Fruit fly (Drosophila melanogaster) whole organism, embryonic: Measurements from ENCODE around the gene CG7320.

Experiments used
- Ada2b ChIP-seq: fragments of 200-800 bp; sonication (Bioruptor generic); IDR thresholded peaks from 2 replicates; pipeline ENCODE4 v1.3.6; 2022; ENCODE audit warnings: missing biosample characterization, missing genetic modification characterization
- Asciz ChIP-seq: fragments of 200-800 bp; sonication (Bioruptor generic); optimal IDR thresholded peaks from 2 replicates; lab custom pipeline; 2017; ENCODE audit warnings: missing biosample characterization, mild to moderate bottlenecking, missing genetic modification characterization, missing genetic modification reagents
- Awh ChIP-seq: fragments of 200-800 bp; sonication (Bioruptor generic); IDR thresholded peaks from 2 replicates; pipeline ENCODE4, ENCODE4 v1.3.6; 2022; ENCODE audit warnings: missing biosample characterization, missing genetic modification characterization
- CG10462 ChIP-seq: fragments of 200-800 bp; sonication (Bioruptor generic); optimal IDR thresholded peaks from 2 replicates; lab custom pipeline; 2016; ENCODE audit warnings: missing biosample characterization, missing genetic modification characterization
- CG11085 ChIP-seq: fragments of 200-800 bp; sonication (Bioruptor generic); IDR thresholded peaks from 2 replicates; pipeline ENCODE4 v1.3.6; 2022; ENCODE audit warnings: missing biosample characterization, missing genetic modification characterization
- CG11398 ChIP-seq: fragments of 200-800 bp; sonication (Bioruptor generic); optimal IDR thresholded peaks from 2 replicates; lab custom pipeline; 2016; ENCODE audit warnings: missing biosample characterization, missing genetic modification characterization
- CG12104 ChIP-seq: fragments of 200-800 bp; sonication (Bioruptor generic); optimal IDR thresholded peaks from 3 replicates; lab custom pipeline; 2016; ENCODE audit warnings: missing biosample characterization, missing genetic modification characterization
- CG12219 ChIP-seq: fragments of 200-800 bp; sonication (Bioruptor generic); optimal IDR thresholded peaks from 3 replicates; lab custom pipeline; 2018; ENCODE audit warnings: missing biosample characterization, mild to moderate bottlenecking, missing genetic modification characterization
- CG12236 ChIP-seq: fragments of 200-800 bp; sonication (Bioruptor generic); optimal IDR thresholded peaks from 2 replicates; lab custom pipeline; 2016; ENCODE audit warnings: missing biosample characterization, missing genetic modification characterization
- CG13424 ChIP-seq: fragments of 200-800 bp; sonication (Bioruptor generic); optimal IDR thresholded peaks from 2 replicates; lab custom pipeline; 2019; ENCODE audit warnings: missing biosample characterization, mild to moderate bottlenecking, missing genetic modification characterization, moderate library complexity
- CG13624 ChIP-seq: fragments of 200-800 bp; sonication (Bioruptor generic); optimal IDR thresholded peaks from 2 replicates; lab custom pipeline; 2016; ENCODE audit warnings: missing biosample characterization, missing genetic modification characterization
- CG13894 ChIP-seq: fragments of 200-800 bp; sonication (Bioruptor generic); optimal IDR thresholded peaks from 3 replicates; lab custom pipeline; 2018; ENCODE audit warnings: missing biosample characterization, mild to moderate bottlenecking, missing genetic modification characterization, moderate library complexity
- CG14014 ChIP-seq: fragments of 200-800 bp; sonication (Bioruptor generic); IDR thresholded peaks from 2 replicates; pipeline ENCODE4 v1.3.6; 2022; ENCODE audit warnings: missing biosample characterization, missing genetic modification characterization
- CG1792 ChIP-seq: fragments of 200-800 bp; sonication (Bioruptor generic); optimal IDR thresholded peaks from 2 replicates; lab custom pipeline; 2016; ENCODE audit warnings: missing biosample characterization, missing genetic modification characterization
- CG5180 ChIP-seq: fragments of 200-800 bp; sonication (Bioruptor generic); optimal IDR thresholded peaks from 3 replicates; lab custom pipeline; 2017; ENCODE audit warnings: missing biosample characterization, missing genetic modification characterization, mild to moderate bottlenecking, moderate library complexity, missing genetic modification reagents
- CG5245 ChIP-seq: fragments of 200-800 bp; sonication (Bioruptor generic); optimal IDR thresholded peaks from 3 replicates; lab custom pipeline; 2016; ENCODE audit warnings: missing biosample characterization, missing genetic modification characterization
- CG7357 ChIP-seq: fragments of 200-800 bp; sonication (Bioruptor generic); IDR thresholded peaks from 3 replicates; pipeline ENCODE4 v1.3.6; 2022; ENCODE audit warnings: missing biosample characterization, missing genetic modification characterization
- CG7372 ChIP-seq: fragments of 200-800 bp; sonication (Bioruptor generic); IDR thresholded peaks from 2 replicates; pipeline ENCODE4 v1.3.6; 2022; ENCODE audit warnings: missing biosample characterization, missing genetic modification characterization
- CG9817 ChIP-seq: fragments of 200-800 bp; sonication (Bioruptor generic); optimal IDR thresholded peaks from 2 replicates; lab custom pipeline; 2018; ENCODE audit warnings: missing biosample characterization, mild to moderate bottlenecking, missing genetic modification characterization, moderate library complexity
- E2f1 ChIP-seq: fragments of 200-800 bp; sonication (Bioruptor generic); IDR thresholded peaks from 2 replicates; pipeline ENCODE4 v1.3.6; 2022; ENCODE audit warnings: missing biosample characterization, missing genetic modification characterization
- ERR ChIP-seq: fragments of 200-800 bp; sonication (Bioruptor generic); optimal IDR thresholded peaks from 2 replicates; lab custom pipeline; 2016; ENCODE audit warnings: missing biosample characterization, missing genetic modification characterization
- Gug ChIP-seq: fragments of 200-800 bp; sonication (Bioruptor generic); IDR thresholded peaks from 4 replicates; pipeline ENCODE4 v1.3.6; 2022; ENCODE audit warnings: missing biosample characterization, missing genetic modification characterization
- HHEX ChIP-seq: fragments of 200-800 bp; sonication (Bioruptor generic); optimal IDR thresholded peaks from 3 replicates; lab custom pipeline; 2017; ENCODE audit warnings: missing biosample characterization, mild to moderate bottlenecking, missing genetic modification characterization, missing genetic modification reagents
- Hsf ChIP-seq: fragments of 200-800 bp; sonication (Bioruptor generic); optimal IDR thresholded peaks from 3 replicates; lab custom pipeline; 2016; ENCODE audit warnings: missing biosample characterization, missing genetic modification characterization
- MESR4 ChIP-seq: fragments of 200-800 bp; sonication (Bioruptor generic); optimal IDR thresholded peaks from 2 replicates; lab custom pipeline; 2018; ENCODE audit warnings: missing biosample characterization, mild to moderate bottlenecking, missing genetic modification characterization, moderate library complexity
- Pdp1 ChIP-seq, 2 experiments: fragments of 200-800 bp; sonication (Bioruptor generic); optimal IDR thresholded peaks; 3 replicates each; lab custom pipeline; 2016; ENCODE audit warnings: missing biosample characterization in 2 of 2, missing genetic modification characterization in 2 of 2, mild to moderate bottlenecking in 1 of 2, moderate library complexity in 1 of 2
- Ptx1 ChIP-seq: fragments of 200-800 bp; sonication (Bioruptor generic); IDR thresholded peaks from 2 replicates; pipeline ENCODE4 v1.3.6; 2022; ENCODE audit warnings: missing biosample characterization, missing genetic modification characterization
- abd-A ChIP-seq: fragments of 200-800 bp; sonication (Bioruptor generic); optimal IDR thresholded peaks from 3 replicates; lab custom pipeline; 2019; ENCODE audit warnings: missing biosample characterization, mild to moderate bottlenecking, missing genetic modification characterization, moderate library complexity
- amos ChIP-seq: fragments of 200-800 bp; sonication (Bioruptor generic); IDR thresholded peaks from 2 replicates; pipeline ENCODE4 v1.3.6; 2022; ENCODE audit warnings: missing biosample characterization, missing genetic modification characterization; ENCODE audit not compliant: partially characterized antibody
- bab2 ChIP-seq: fragments of 200-800 bp; sonication (Bioruptor generic); optimal IDR thresholded peaks from 2 replicates; lab custom pipeline; 2016; ENCODE audit warnings: missing biosample characterization, missing genetic modification characterization
- bsh ChIP-seq, 2 experiments: fragments of 200-800 bp; sonication (Bioruptor generic); optimal IDR thresholded peaks; 2 replicates each; lab custom pipeline; 2017 to 2018; ENCODE audit warnings: mild to moderate bottlenecking in 2 of 2, missing biosample characterization in 2 of 2, missing genetic modification characterization in 2 of 2, moderate library complexity in 1 of 2
- eyg ChIP-seq: fragments of 200-800 bp; sonication (Bioruptor generic); optimal IDR thresholded peaks from 3 replicates; lab custom pipeline; 2016; ENCODE audit warnings: missing biosample characterization, missing genetic modification characterization
- fu2 ChIP-seq: fragments of 200-800 bp; sonication (Bioruptor generic); optimal IDR thresholded peaks from 2 replicates; lab custom pipeline; 2016; ENCODE audit warnings: missing biosample characterization, missing genetic modification characterization
- gsb-n ChIP-seq: fragments of 200-800 bp; sonication (Bioruptor generic); optimal IDR thresholded peaks from 3 replicates; lab custom pipeline; 2018; ENCODE audit warnings: missing biosample characterization, mild to moderate bottlenecking, missing genetic modification characterization
- kay ChIP-seq: fragments of 200-800 bp; sonication (Bioruptor generic); optimal IDR thresholded peaks from 2 replicates; lab custom pipeline; 2016; ENCODE audit warnings: missing biosample characterization, missing genetic modification characterization
- lbe ChIP-seq: fragments of 200-800 bp; sonication (Bioruptor generic); optimal IDR thresholded peaks from 2 replicates; lab custom pipeline; 2016; ENCODE audit warnings: missing biosample characterization, mild to moderate bottlenecking, missing genetic modification characterization
- luna ChIP-seq: fragments of 200-800 bp; sonication (Bioruptor generic); optimal IDR thresholded peaks from 2 replicates; lab custom pipeline; 2016; ENCODE audit warnings: missing biosample characterization, missing genetic modification characterization
- nom ChIP-seq: fragments of 200-800 bp; sonication (Bioruptor generic); optimal IDR thresholded peaks from 2 replicates; lab custom pipeline; 2017; ENCODE audit warnings: missing biosample characterization, missing genetic modification characterization, mild to moderate bottlenecking, moderate library complexity, missing genetic modification reagents
- onecut ChIP-seq: fragments of 200-800 bp; sonication (Bioruptor generic); IDR thresholded peaks from 2 replicates; pipeline ENCODE4 v1.3.6; 2022; ENCODE audit warnings: missing biosample characterization, missing genetic modification characterization
- org-1 ChIP-seq: fragments of 200-800 bp; sonication (Bioruptor generic); optimal IDR thresholded peaks from 2 replicates; lab custom pipeline; 2017; ENCODE audit warnings: missing biosample characterization, missing genetic modification characterization
- pho ChIP-seq: fragments of 200-800 bp; sonication (Bioruptor generic); optimal IDR thresholded peaks from 2 replicates; lab custom pipeline; 2016; ENCODE audit warnings: missing biosample characterization, missing genetic modification characterization
- pros ChIP-seq: fragments of 200-800 bp; sonication (Bioruptor generic); optimal IDR thresholded peaks from 3 replicates; lab custom pipeline; 2019; ENCODE audit warnings: missing biosample characterization, mild to moderate bottlenecking, missing genetic modification characterization, moderate library complexity
- pzg ChIP-seq: fragments of 200-800 bp; sonication (Bioruptor generic); optimal IDR thresholded peaks from 3 replicates; lab custom pipeline; 2018; ENCODE audit warnings: missing biosample characterization, mild to moderate bottlenecking, missing genetic modification characterization, moderate library complexity
- repo ChIP-seq: fragments of 200-800 bp; sonication (Bioruptor generic); optimal IDR thresholded peaks from 2 replicates; lab custom pipeline; 2016; ENCODE audit warnings: missing biosample characterization, missing genetic modification characterization
- sens ChIP-seq: fragments of 200-800 bp; sonication (Bioruptor generic); peaks from one replicate; lab custom pipeline; 2016; ENCODE audit warnings: missing biosample characterization, missing genetic modification characterization
- sim ChIP-seq: fragments of 200-800 bp; sonication (Bioruptor generic); IDR thresholded peaks from 2 replicates; pipeline ENCODE4 v1.3.6; 2022; ENCODE audit warnings: missing biosample characterization, missing genetic modification characterization
- sob ChIP-seq: fragments of 200-800 bp; sonication (Bioruptor generic); IDR thresholded peaks from 2 replicates; pipeline ENCODE4 v1.3.6; 2022; ENCODE audit warnings: missing biosample characterization, missing genetic modification characterization
- ssp ChIP-seq: fragments of 200-800 bp; sonication (Bioruptor generic); IDR thresholded peaks from 2 replicates; pipeline ENCODE4 v1.3.6; 2022; ENCODE audit warnings: missing biosample characterization, missing genetic modification characterization
- twi ChIP-seq: fragments of 200-800 bp; optimal IDR thresholded peaks from 2 replicates; lab custom pipeline; 2019; ENCODE audit warnings: missing biosample characterization, mild to moderate bottlenecking, missing genetic modification characterization, moderate library complexity
- vvl ChIP-seq: fragments of 200-800 bp; sonication (Bioruptor generic); IDR thresholded peaks from 2 replicates; pipeline ENCODE4 v1.3.6; 2022; ENCODE audit warnings: missing biosample characterization, missing genetic modification characterization
- wdn ChIP-seq: fragments of 200-800 bp; sonication (Bioruptor generic); IDR thresholded peaks from 2 replicates; pipeline ENCODE4 v1.3.6; 2022; ENCODE audit warnings: missing biosample characterization, missing genetic modification characterization
- zf30C ChIP-seq: fragments of 200-800 bp; sonication (Bioruptor generic); optimal IDR thresholded peaks from 3 replicates; lab custom pipeline; 2018; ENCODE audit warnings: missing biosample characterization, mild to moderate bottlenecking, missing genetic modification characterization

CG7320 gene

DNA sequence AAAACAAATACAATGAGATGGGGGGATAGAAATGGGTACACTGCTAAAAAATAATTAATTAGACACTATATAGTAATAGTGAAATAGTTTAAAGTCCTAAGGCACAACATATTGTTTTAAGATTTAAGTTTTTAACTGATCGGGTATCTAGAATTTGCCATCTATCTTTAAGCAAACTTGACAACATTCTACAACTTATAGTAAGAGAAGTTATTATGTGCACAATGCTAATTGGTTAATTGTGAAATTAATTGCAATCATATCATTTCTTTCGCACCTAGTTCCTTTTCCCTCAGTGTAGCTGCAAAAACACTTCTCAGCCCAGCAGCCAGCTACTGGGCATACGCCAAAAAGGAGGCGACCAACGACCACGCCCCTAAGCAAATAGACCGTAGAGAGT is 37.3 kb downstream of the CG7320 start (continued):
- TF ChIP-seq zf30C: peak; percentile 49
- TF ChIP-seq CG11085 (GFP tag; lab: Robert Waterston, UW): no peak
- TF ChIP-seq pros: no peak
- peak; percentile 47 for TF ChIP-seq ssp
- no peak for TF ChIP-seq MESR4 (GFP tag; lab: Kevin White, UChicago)
- TF ChIP-seq Awh (GFP tag; lab: Robert Waterston, UW): no peak
- TF ChIP-seq CG12104 (GFP tag; lab: Kevin White, UChicago): no peak
- TF ChIP-seq bab2 (GFP tag; lab: Kevin White, UChicago): peak; percentile 62
- peak; percentile 32 for TF ChIP-seq org-1 (GFP tag; lab: Kevin White, UChicago)
- TF ChIP-seq HHEX: peak; percentile 37
- peak; percentile 70 for TF ChIP-seq Ptx1 (GFP tag; lab: Robert Waterston, UW)
- peak; percentile 91 to 95 for TF ChIP-seq bsh (GFP tag; optimal IDR thresholded peaks at IDR 0.05; lab: Kevin White, UChicago)
- TF ChIP-seq sens: peak; percentile 97
- peak; percentile 75 for TF ChIP-seq Hsf (GFP tag; lab: Kevin White, UChicago)
- TF ChIP-seq luna (GFP tag; lab: Kevin White, UChicago): no peak
- TF ChIP-seq twi (tag; lab: Kevin White, UChicago): peak; percentile 70
- TF ChIP-seq fu2 (GFP tag; lab: Kevin White, UChicago): no peak
- TF ChIP-seq CG13424: peak; percentile 84
- TF ChIP-seq CG11398 (GFP tag; lab: Kevin White, UChicago): peak; percentile 25
- peak; percentile 73 for TF ChIP-seq Asciz
- TF ChIP-seq CG12236 (GFP tag; lab: Kevin White, UChicago): peak; percentile 43
- TF ChIP-seq amos: no peak
- TF ChIP-seq kay (GFP tag; lab: Kevin White, UChicago): no peak
- 0 out of 2 replicates have a peak, but pooled peaks have one; percentile 13 for TF ChIP-seq CG14014 (GFP tag; lab: Robert Waterston, UW)
- TF ChIP-seq onecut (GFP tag; lab: Robert Waterston, UW): peak; percentile 54
- TF ChIP-seq Ada2b (GFP tag; lab: Robert Waterston, UW): peak; percentile 34; the same call in 1 of the 2 replicates
- TF ChIP-seq nom: peak; percentile 46
- TF ChIP-seq gsb-n (tag; lab: Kevin White, UChicago): peak; percentile 81
- no peak for TF ChIP-seq abd-A (tag; lab: Kevin White, UChicago)
- TF ChIP-seq CG5180 (GFP tag; lab: Kevin White, UChicago): peak; percentile 38
- no peak for TF ChIP-seq wdn (GFP tag; lab: Robert Waterston, UW)
- TF ChIP-seq pzg (GFP tag; lab: Kevin White, UChicago): no peak
- no peak for TF ChIP-seq ERR
- no peak for TF ChIP-seq CG1792 (GFP tag; lab: Kevin White, UChicago)
- TF ChIP-seq repo (GFP tag; lab: Kevin White, UChicago): no peak
- peak; percentile 56; the same call in 1 of the 2 replicates for TF ChIP-seq sim (GFP tag; lab: Robert Waterston, UW)
- TF ChIP-seq CG13894 (tag; lab: Kevin White, UChicago): no peak
- no peak for TF ChIP-seq CG13624
- TF ChIP-seq CG7372 (GFP tag; lab: Robert Waterston, UW): peak; percentile 47
- peak; percentile 52 to 55 for TF ChIP-seq Pdp1 (GFP tag; optimal IDR thresholded peaks at IDR 0.05; lab: Kevin White, UChicago)
- peak; percentile 61 for TF ChIP-seq E2f1
- TF ChIP-seq CG5245 (GFP tag; lab: Kevin White, UChicago): peak; percentile 58
- peak; percentile 70 for TF ChIP-seq CG10462
- TF ChIP-seq pho (GFP tag; lab: Kevin White, UChicago): no peak
- peak; percentile 64 for TF ChIP-seq CG7357 (GFP tag; lab: Robert Waterston, UW)
- peak; percentile 70 for TF ChIP-seq vvl (GFP tag; lab: Robert Waterston, UW)
- TF ChIP-seq CG9817 (tag; lab: Kevin White, UChicago): peak; percentile 37
- peak; percentile 14; the same call in 1 of the 2 replicates for TF ChIP-seq sob (GFP tag; lab: Robert Waterston, UW)
- no peak for TF ChIP-seq lbe (GFP tag; lab: Kevin White, UChicago)
- TF ChIP-seq Gug: peak; percentile 12; the same call in 1 of the 4 replicates
- TF ChIP-seq eyg (GFP tag; lab: Kevin White, UChicago): peak; percentile 31
- TF ChIP-seq CG12219 (GFP tag; lab: Kevin White, UChicago): peak; percentile 74
